Worm (Caenorhabditis elegans) whole organism, early embryonic: ENCODE results near the gene col-44.

Source experiments
- B0310.2 ChIP-seq: sonication (generic microtip); optimal IDR thresholded peaks from 2 replicates; lab custom pipeline; 2016; ENCODE audit warnings: mild to moderate bottlenecking, missing genetic modification characterization, missing compliant biosample characterization
- F13C5.2 ChIP-seq: sonication (generic microtip); optimal IDR thresholded peaks from 2 replicates; lab custom pipeline; 2017; ENCODE audit warnings: mild to moderate bottlenecking, missing genetic modification characterization, inconsistent platforms, missing compliant biosample characterization
- aly-1 ChIP-seq: sonication (generic microtip); optimal IDR thresholded peaks from 2 replicates; lab custom pipeline; 2016; ENCODE audit warnings: missing genetic modification characterization, missing compliant biosample characterization
- ama-1 ChIP-seq: fragments of 150-350 bp; optimal IDR thresholded peaks from 2 replicates; lab custom pipeline; 2014
- ceh-36 ChIP-seq: sonication (generic microtip); optimal IDR thresholded peaks from 2 replicates; lab custom pipeline; 2016; ENCODE audit warnings: missing genetic modification characterization, inconsistent platforms, missing compliant biosample characterization
- flt-1 ChIP-seq: fragments of 200-800 bp; sonication (Bioruptor generic); IDR thresholded peaks from 2 replicates; pipeline ENCODE4 v1.3.6; 2022; ENCODE audit warnings: missing genetic modification characterization, missing compliant biosample characterization
- hmbx-1 ChIP-seq: sonication (generic microtip); optimal IDR thresholded peaks from 2 replicates; lab custom pipeline; 2016; ENCODE audit warnings: mild to moderate bottlenecking, missing genetic modification characterization, missing compliant biosample characterization
- hmg-4 ChIP-seq: fragments of 200-800 bp; sonication (Bioruptor generic); optimal IDR thresholded peaks from 2 replicates; lab custom pipeline; 2018; ENCODE audit warnings: mild to moderate bottlenecking, missing genetic modification characterization, missing compliant biosample characterization
- hnd-1 ChIP-seq: sonication (generic microtip); optimal IDR thresholded peaks from 2 replicates; lab custom pipeline; 2016; ENCODE audit warnings: missing genetic modification characterization, missing compliant biosample characterization
- pes-1 ChIP-seq: fragments of 200-800 bp; sonication (Bioruptor generic); IDR thresholded peaks from 2 replicates; pipeline ENCODE4 v1.3.6; 2022; ENCODE audit warnings: missing genetic modification reagents, missing genetic modification characterization, missing compliant biosample characterization
- sea-1 ChIP-seq: fragments of 200-800 bp; sonication (Bioruptor generic); conservative IDR thresholded peaks from 2 replicates; pipeline ENCODE4 v1.3.6; 2022; ENCODE audit warnings: missing genetic modification characterization, missing compliant biosample characterization
- tbx-11 ChIP-seq: fragments of 200-800 bp; sonication (Bioruptor generic); IDR thresholded peaks from 2 replicates; pipeline ENCODE4 v1.3.6; 2022; ENCODE audit warnings: missing genetic modification characterization, missing compliant biosample characterization
- tbx-37 ChIP-seq: fragments of 200-800 bp; sonication (Bioruptor generic); conservative IDR thresholded peaks from 2 replicates; pipeline ENCODE4 v1.3.6; 2022; ENCODE audit warnings: missing genetic modification reagents, missing genetic modification characterization, missing compliant biosample characterization

ce11 chrX:13610040-13610439, 18.8 kb downstream of the col-44 start:
- TF ChIP-seq ama-1 (lab: Kevin White, UChicago): no peak
- TF ChIP-seq tbx-37 (GFP tag; lab: Robert Waterston, UW): no peak
- TF ChIP-seq aly-1 (tag; lab: Kevin White, UChicago): no peak
- no peak for TF ChIP-seq sea-1 (GFP tag; lab: Robert Waterston, UW)
- no peak for TF ChIP-seq B0310.2 (tag; lab: Kevin White, UChicago)
- no peak for TF ChIP-seq flt-1 (GFP tag; lab: Robert Waterston, UW)
- TF ChIP-seq ceh-36 (tag; lab: Kevin White, UChicago): no peak
- TF ChIP-seq pes-1: no peak
- TF ChIP-seq hmg-4 (GFP tag; lab: Kevin White, UChicago): no peak
- TF ChIP-seq hmbx-1: no peak
- TF ChIP-seq hnd-1 (tag; lab: Kevin White, UChicago): no peak
- TF ChIP-seq F13C5.2: no peak
- no peak for TF ChIP-seq tbx-11 (GFP tag; lab: Robert Waterston, UW)
